Fruit fly (Drosophila melanogaster): Measurements from ENCODE around the gene CG32269.
A peak's percentile ranks its signal among the peaks of the same experiment; 100 is the strongest.

The CG32269 gene

DNA sequence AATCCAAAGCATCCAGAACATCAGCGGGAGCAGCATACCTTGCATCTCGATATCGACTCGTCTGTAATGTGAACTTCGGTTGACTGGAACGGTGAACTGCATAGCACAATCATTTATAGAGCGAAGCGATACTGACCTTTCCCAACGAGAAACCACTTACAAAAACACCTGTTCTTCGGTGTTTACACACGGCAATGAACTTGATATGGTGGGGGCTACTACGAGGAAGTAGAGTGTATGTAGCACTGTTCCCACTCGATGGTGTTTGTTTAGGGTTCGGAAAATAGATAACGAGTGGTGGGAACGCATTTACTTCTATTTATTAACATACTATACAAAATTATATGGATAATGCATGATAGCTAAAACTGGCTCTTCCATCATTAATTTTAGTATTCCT is at the start of gene CG32269, which contains the start of gene CG32270:
Gene CG32269, minus strand, starts transcription at position 91 of the 400 bp plus-strand sequence.
Gene CG32270, minus strand, starts transcription at position 91 of the 400 bp plus-strand sequence.
- no peak for TF ChIP-seq CG32006 (GFP tag; optimal IDR thresholded peaks at IDR 0.05)
- TF ChIP-seq CG6276 (GFP tag; optimal IDR thresholded peaks at IDR 0.05), result no peak

DNA sequence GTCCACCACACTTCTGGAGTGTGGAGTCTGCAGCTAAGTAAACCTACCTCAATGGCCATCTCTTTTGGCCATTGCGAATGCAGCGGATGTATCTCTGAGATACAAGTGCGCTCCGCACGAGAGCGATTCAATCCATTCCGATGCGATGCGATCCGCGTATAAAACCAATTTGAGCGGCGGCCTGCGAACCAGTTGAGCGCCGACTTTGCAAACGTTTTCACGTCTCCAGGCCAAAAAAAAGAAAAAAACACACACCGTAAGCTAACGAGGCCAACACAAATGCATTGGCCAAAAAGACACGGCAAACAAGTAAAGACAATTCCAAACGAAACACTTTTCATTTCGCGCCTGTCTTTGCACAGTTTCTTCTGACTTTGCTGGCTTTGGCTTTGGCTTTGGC is 48.9 kb upstream of the CG32269 start, which contains the start of gene ckd:
Gene ckd, plus strand, starts transcription at position 189 of the 400 bp plus-strand sequence.
- no peak for TF ChIP-seq fd59A (GFP tag; optimal IDR thresholded peaks at IDR 0.05)
- TF ChIP-seq CG8119 (GFP tag; IDR thresholded peaks at IDR 0.05), result no peak; the same call in 2 of the 3 replicates
- no peak for TF ChIP-seq Smox (GFP tag; optimal IDR thresholded peaks at IDR 0.05)
- no peak for TF ChIP-seq topi (GFP tag; optimal IDR thresholded peaks at IDR 0.05)
- peak in 1 of 2 experiments; percentile 14 for TF ChIP-seq ss (GFP tag; optimal IDR thresholded peaks at IDR 0.05)
- TF ChIP-seq dsx (GFP tag; optimal IDR thresholded peaks at IDR 0.05; ENCODE audit: poor library complexity, severe bottlenecking), result peak; percentile 17
- peak; percentile 77 for TF ChIP-seq Blimp-1 (GFP tag; optimal IDR thresholded peaks at IDR 0.05)
- no peak for TF ChIP-seq CG8319 (GFP tag; optimal IDR thresholded peaks at IDR 0.05)
- no peak for TF ChIP-seq CG11762 (GFP tag; optimal IDR thresholded peaks at IDR 0.05; ENCODE audit: insufficient read depth)
- no peak for TF ChIP-seq salr (GFP tag; optimal IDR thresholded peaks at IDR 0.05)
- TF ChIP-seq Eip78C (GFP tag), result peak; percentile 62
- peak; percentile 56 for TF ChIP-seq Eip75B (GFP tag; optimal IDR thresholded peaks at IDR 0.05)
- no peak for TF ChIP-seq CG10669 (GFP tag; optimal IDR thresholded peaks at IDR 0.05)
- 0 out of 3 replicates have a peak, but pooled peaks have one; percentile 7 for TF ChIP-seq eg (GFP tag; IDR thresholded peaks at IDR 0.05)
- TF ChIP-seq OdsH (GFP tag; optimal IDR thresholded peaks at IDR 0.05), result no peak
- peak; percentile 6 for TF ChIP-seq Lpt (GFP tag; optimal IDR thresholded peaks at IDR 0.05)
- TF ChIP-seq CG15336 (GFP tag; IDR thresholded peaks at IDR 0.05), result peak; percentile 19; the same call in 1 of the 2 replicates
- peak; percentile 54 for TF ChIP-seq CG6854 (GFP tag; optimal IDR thresholded peaks at IDR 0.05)
- TF ChIP-seq Hr4 (GFP tag; optimal IDR thresholded peaks at IDR 0.05), result no peak

DNA sequence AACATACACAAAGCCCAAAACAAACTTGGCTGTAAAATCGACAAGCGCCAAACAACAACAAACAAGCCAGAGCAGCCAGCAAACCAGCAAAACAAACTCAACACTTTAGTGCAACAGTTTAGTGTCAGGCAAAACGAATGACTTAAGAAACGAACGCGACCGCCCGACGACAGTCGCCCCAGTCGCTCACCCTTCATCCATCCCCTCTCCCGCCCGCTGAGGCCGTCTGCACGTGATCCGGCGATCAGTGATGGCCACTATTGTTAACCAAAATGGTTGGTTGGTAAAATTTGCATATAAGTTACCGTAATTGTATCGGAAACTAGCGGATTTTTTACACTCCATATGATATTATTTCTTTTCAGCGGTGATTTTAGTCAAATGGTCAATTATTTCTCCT is 44.8 kb upstream of the CG32269 start:
- TF ChIP-seq CG32006 (GFP tag; optimal IDR thresholded peaks at IDR 0.05), result peak; percentile 9
- TF ChIP-seq CG10631 (GFP tag; optimal IDR thresholded peaks at IDR 0.05), result no peak
- TF ChIP-seq CG8119 (GFP tag; IDR thresholded peaks at IDR 0.05), result no peak
- no peak for TF ChIP-seq Lpt (GFP tag; optimal IDR thresholded peaks at IDR 0.05)
- peak; percentile 12 for TF ChIP-seq Eip78C (GFP tag)
- TF ChIP-seq svp (GFP tag), result no peak
- TF ChIP-seq Eip93F (GFP tag; optimal IDR thresholded peaks at IDR 0.05), result no peak
- no peak for TF ChIP-seq CG4318 (GFP tag; optimal IDR thresholded peaks at IDR 0.05)
- no peak for TF ChIP-seq CG3032 (tag; optimal IDR thresholded peaks at IDR 0.05)
- no peak for TF ChIP-seq Hr4 (GFP tag; optimal IDR thresholded peaks at IDR 0.05)
- no peak for TF ChIP-seq topi (GFP tag; optimal IDR thresholded peaks at IDR 0.05)
- no peak for TF ChIP-seq Blimp-1 (GFP tag; optimal IDR thresholded peaks at IDR 0.05)
- TF ChIP-seq ss (GFP tag; optimal IDR thresholded peaks at IDR 0.05), result peak in 1 of 2 experiments; percentile 9
- TF ChIP-seq dsx (GFP tag; optimal IDR thresholded peaks at IDR 0.05; ENCODE audit: poor library complexity, severe bottlenecking), result peak; percentile 27
- TF ChIP-seq CG6808 (GFP tag; optimal IDR thresholded peaks at IDR 0.05), result no peak
- TF ChIP-seq pdm3 (GFP tag; optimal IDR thresholded peaks at IDR 0.05), result peak; percentile 9
- TF ChIP-seq CG7368 (GFP tag; optimal IDR thresholded peaks at IDR 0.05), result no peak
- TF ChIP-seq lz (GFP tag; optimal IDR thresholded peaks at IDR 0.05), result peak; percentile 5
- TF ChIP-seq Eip75B (GFP tag; optimal IDR thresholded peaks at IDR 0.05), result no peak
- TF ChIP-seq CG6792 (GFP tag; optimal IDR thresholded peaks at IDR 0.05), result no peak
- no peak for TF ChIP-seq acj6 (GFP tag; optimal IDR thresholded peaks at IDR 0.05)
- TF ChIP-seq salr (GFP tag; optimal IDR thresholded peaks at IDR 0.05), result no peak
- TF ChIP-seq Hr39 (GFP tag; optimal IDR thresholded peaks at IDR 0.05), result peak; percentile 4
- no peak for TF ChIP-seq Sox102F (GFP tag; optimal IDR thresholded peaks at IDR 0.05)
- no peak for TF ChIP-seq CG11762 (GFP tag; optimal IDR thresholded peaks at IDR 0.05; ENCODE audit: insufficient read depth)
- no peak for TF ChIP-seq achi (GFP tag; optimal IDR thresholded peaks at IDR 0.05)
- TF ChIP-seq Met (GFP tag; optimal IDR thresholded peaks at IDR 0.05), result peak; percentile 13

Measured in whole organism, prepupa.